Fruit fly (Drosophila melanogaster): ENCODE measurements around the gene CG43750.

- no peak for TF ChIP-seq h (GFP tag; optimal IDR thresholded peaks at IDR 0.05)
- TF ChIP-seq Dfd (GFP tag; optimal IDR thresholded peaks at IDR 0.05) = no peak
- TF ChIP-seq Hr78 (GFP tag; optimal IDR thresholded peaks at IDR 0.05) = no peak
- TF ChIP-seq usp (GFP tag; optimal IDR thresholded peaks at IDR 0.05) = no peak
- no peak for TF ChIP-seq CrebA (GFP tag; optimal IDR thresholded peaks at IDR 0.05; ENCODE audit: borderline replicate concordance)
Measured at dm6 chr2L:2385692-2386091, 4.8 kb downstream of the CG43750 start, which contains the start of gene CG3557.

Data from whole organism, wandering third instar larva.